Worm (Caenorhabditis elegans): ENCODE measurements around the gene clec-212.

The clec-212 gene

ce11 chrV:7538018-7538417 is 32.2 kb downstream of the clec-212 start, which contains the start of gene C54F6.12:
Gene C54F6.12, minus strand, starts transcription at chrV:7538118.
- TF ChIP-seq nhr-71 (tag; optimal IDR thresholded peaks at IDR 0.05) (no peak), pqm-1 (tag; optimal IDR thresholded peaks at IDR 0.05) (no peak), ceh-88 (GFP tag; IDR thresholded peaks at IDR 0.05) (no peak), pag-3 (tag; optimal IDR thresholded peaks at IDR 0.05; ENCODE audit: borderline replicate concordance, insufficient read depth) (no peak), C34B4.2 (tag; optimal IDR thresholded peaks at IDR 0.05) (no peak), nhr-76 (tag; optimal IDR thresholded peaks at IDR 0.05) (no peak), snu-23 (GFP tag; optimal IDR thresholded peaks at IDR 0.05) (no peak), zag-1 (tag; optimal IDR thresholded peaks at IDR 0.05) (no peak), fkh-10 (GFP tag; optimal IDR thresholded peaks at IDR 0.05) (no peak), rnt-1 (tag; optimal IDR thresholded peaks at IDR 0.05) (no peak), mab-9 (GFP tag; IDR thresholded peaks at IDR 0.05) (no peak), ztf-4 (tag; optimal IDR thresholded peaks at IDR 0.05) (no peak), dpl-1 (GFP tag; optimal IDR thresholded peaks at IDR 0.05) (no peak), unc-98 (GFP tag; IDR thresholded peaks at IDR 0.05) (no peak), nhr-20 (tag; optimal IDR thresholded peaks at IDR 0.05) (no peak), lin-13 (GFP tag; optimal IDR thresholded peaks at IDR 0.05) (no peak), elt-3 (tag; optimal IDR thresholded peaks at IDR 0.05) (no peak), dsc-1 (tag; optimal IDR thresholded peaks at IDR 0.05) (no peak), lin-15B (tag; optimal IDR thresholded peaks at IDR 0.05) (no peak), nhr-47 (tag; optimal IDR thresholded peaks at IDR 0.05) (no peak)

- no peak for TF ChIP-seq pag-3 (tag; optimal IDR thresholded peaks at IDR 0.05; ENCODE audit: borderline replicate concordance, insufficient read depth)
- TF ChIP-seq efl-1 (optimal IDR thresholded peaks at IDR 0.05): no peak
- peak in 1 of 2 experiments; percentile 50 for TF ChIP-seq efl-1 (GFP tag; optimal IDR thresholded peaks at IDR 0.05 in 1 of 2)
These were observed 37.2 kb downstream of the clec-212 start, which contains the start of gene C54F6.3 for ce11 chrV:7532947-7533346. Gene C54F6.3, plus strand, starts transcription at chrV:7533247.

- TF ChIP-seq pax-3 (tag; optimal IDR thresholded peaks at IDR 0.05) (no peak), nhr-11 (tag; optimal IDR thresholded peaks at IDR 0.05) (no peak), hlh-4 (tag; optimal IDR thresholded peaks at IDR 0.05) (no peak), F16B12.6 (tag; optimal IDR thresholded peaks at IDR 0.05) (no peak), irx-1 (tag; optimal IDR thresholded peaks at IDR 0.05) (no peak), zip-4 (GFP tag; optimal IDR thresholded peaks at IDR 0.05) (no peak), rnt-1 (tag; optimal IDR thresholded peaks at IDR 0.05) (no peak), fkh-4 (tag; optimal IDR thresholded peaks at IDR 0.05; ENCODE audit: borderline replicate concordance) (no peak), mdl-1 (tag; optimal IDR thresholded peaks at IDR 0.05) (no peak), C16A3.4 (tag; optimal IDR thresholded peaks at IDR 0.05) (no peak), aly-2 (tag; optimal IDR thresholded peaks at IDR 0.05) (no peak), sox-4 (tag; optimal IDR thresholded peaks at IDR 0.05) (no peak), zag-1 (tag; optimal IDR thresholded peaks at IDR 0.05) (no peak), hlh-17 (GFP tag; optimal IDR thresholded peaks at IDR 0.05; ENCODE audit: borderline replicate concordance) (no peak), nhr-12 (tag; optimal IDR thresholded peaks at IDR 0.05) (no peak)
These were observed 40.4 kb downstream of the clec-212 start, which contains the start of gene swt-2 for ce11 chrV:7529840-7530239. Gene swt-2, plus strand, starts transcription at chrV:7530140.

ce11 chrV:7528816-7529215 is 41.4 kb downstream of the clec-212 start, which contains the start of gene C54F6.5:
Gene C54F6.5, plus strand, starts transcription at chrV:7529116.
- TF ChIP-seq sox-4 (tag; optimal IDR thresholded peaks at IDR 0.05) (no peak), lsy-2 (tag; optimal IDR thresholded peaks at IDR 0.05) (no peak)

ce11 chrV:7527153-7527552 is 43.0 kb downstream of the clec-212 start, which contains the start of gene C54F6.17:
Gene C54F6.17, plus strand, starts transcription at chrV:7527453.
- TF ChIP-seq snu-23 (GFP tag; optimal IDR thresholded peaks at IDR 0.05): no peak
- no peak for TF ChIP-seq C04F5.9 (tag; optimal IDR thresholded peaks at IDR 0.05)
- no peak for TF ChIP-seq ceh-63 (GFP tag; optimal IDR thresholded peaks at IDR 0.05)
- no peak for TF ChIP-seq efl-1 (optimal IDR thresholded peaks at IDR 0.05)
- no peak for TF ChIP-seq efl-1 (GFP tag; optimal IDR thresholded peaks at IDR 0.05 in 1 of 2)
- no peak for TF ChIP-seq mab-9 (GFP tag; IDR thresholded peaks at IDR 0.05)
- TF ChIP-seq unc-98 (GFP tag; IDR thresholded peaks at IDR 0.05): no peak
- TF ChIP-seq unc-130 (tag; optimal IDR thresholded peaks at IDR 0.05): no peak
